Worm (Caenorhabditis elegans) whole organism, mixed stage, embryonic: ENCODE results near the gene B0496.1.

ENCODE experiments used
- ham-2 ChIP-seq: fragments of 200-800 bp; sonication (Bioruptor generic); optimal IDR thresholded peaks from 2 replicates; lab custom pipeline; 2018; ENCODE audit warnings: mild to moderate bottlenecking, missing genetic modification characterization, missing compliant biosample characterization
- hlh-1 ChIP-seq: fragments of 150-350 bp; optimal IDR thresholded peaks from 2 replicates; lab custom pipeline; 2014; ENCODE audit warnings: missing biosample characterization, missing genetic modification reagents, missing genetic modification characterization
- lsy-2 ChIP-seq: fragments of 150-350 bp; optimal IDR thresholded peaks from 2 replicates; lab custom pipeline; 2014; ENCODE audit warnings: missing biosample characterization, missing genetic modification characterization
- mep-1 ChIP-seq: fragments of 150-350 bp; optimal IDR thresholded peaks from 2 replicates; lab custom pipeline; 2017; ENCODE audit warnings: missing biosample characterization, missing genetic modification reagents, missing genetic modification characterization, inconsistent platforms
- nhr-2 ChIP-seq: fragments of 150-350 bp; optimal IDR thresholded peaks from 2 replicates; lab custom pipeline; 2014; ENCODE audit warnings: missing biosample characterization, missing genetic modification characterization
- pha-4 ChIP-seq: fragments of 150-350 bp; optimal IDR thresholded peaks from 2 replicates; lab custom pipeline; 2018; ENCODE audit warnings: missing biosample characterization, missing genetic modification reagents, missing genetic modification characterization
- snpc-4 ChIP-seq: fragments of 150-350 bp; optimal IDR thresholded peaks from 2 replicates; lab custom pipeline; 2014; ENCODE audit warnings: missing biosample characterization, missing genetic modification characterization
- tbx-8 ChIP-seq: fragments of 200-800 bp; sonication (Bioruptor generic); optimal IDR thresholded peaks from 2 replicates; lab custom pipeline; 2018; ENCODE audit warnings: mild to moderate bottlenecking, missing genetic modification characterization, moderate library complexity, missing compliant biosample characterization
- unc-39 ChIP-seq: fragments of 150-350 bp; optimal IDR thresholded peaks from 2 replicates; lab custom pipeline; 2014; ENCODE audit warnings: missing biosample characterization, missing genetic modification characterization
- unc-62 ChIP-seq: fragments of 150-350 bp; optimal IDR thresholded peaks from 2 replicates; lab custom pipeline; 2014; ENCODE audit warnings: missing biosample characterization, missing genetic modification reagents, missing genetic modification characterization
- zip-8 ChIP-seq: fragments of 150-350 bp; optimal IDR thresholded peaks from 2 replicates; lab custom pipeline; 2014; ENCODE audit warnings: missing biosample characterization, missing genetic modification characterization

DNA sequence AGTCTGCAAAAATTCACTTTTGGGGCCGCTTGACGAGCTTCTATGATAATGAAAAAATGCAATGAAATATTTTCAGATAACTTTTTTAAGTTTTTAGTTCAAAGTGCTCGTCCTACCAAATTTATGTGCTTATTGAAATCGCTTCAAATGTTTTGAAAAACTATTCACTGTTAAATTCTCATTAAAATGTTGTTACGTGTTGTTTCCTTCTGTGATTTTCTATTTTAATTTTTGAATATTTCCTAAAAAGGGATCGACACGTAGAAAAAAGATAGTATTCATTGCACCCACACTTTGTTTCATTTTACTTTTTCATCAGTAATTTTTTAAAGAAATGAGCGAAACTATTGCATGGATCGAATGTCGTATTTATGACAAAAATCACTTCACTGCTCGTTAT is 27.3 kb upstream of the B0496.1 start, which contains the start of gene B0496.6:
- TF ChIP-seq tbx-8 (GFP tag; lab: Kevin White, UChicago) (no peak), lsy-2 (tag; lab: Kevin White, UChicago) (no peak), mep-1 (tag; lab: Kevin White, UChicago) (no peak), pha-4 (tag; lab: Kevin White, UChicago) (no peak), ham-2 (no peak), unc-62 (GFP tag; lab: Kevin White, UChicago) (no peak), zip-8 (tag; lab: Kevin White, UChicago) (no peak), nhr-2 (no peak), snpc-4 (tag; lab: Kevin White, UChicago) (no peak), unc-39 (tag; lab: Kevin White, UChicago) (no peak), hlh-1 (tag; lab: Kevin White, UChicago) (no peak)
